Fruit fly (Drosophila melanogaster): ENCODE measurements around the gene EMC2A.

The EMC2A gene

DNA sequence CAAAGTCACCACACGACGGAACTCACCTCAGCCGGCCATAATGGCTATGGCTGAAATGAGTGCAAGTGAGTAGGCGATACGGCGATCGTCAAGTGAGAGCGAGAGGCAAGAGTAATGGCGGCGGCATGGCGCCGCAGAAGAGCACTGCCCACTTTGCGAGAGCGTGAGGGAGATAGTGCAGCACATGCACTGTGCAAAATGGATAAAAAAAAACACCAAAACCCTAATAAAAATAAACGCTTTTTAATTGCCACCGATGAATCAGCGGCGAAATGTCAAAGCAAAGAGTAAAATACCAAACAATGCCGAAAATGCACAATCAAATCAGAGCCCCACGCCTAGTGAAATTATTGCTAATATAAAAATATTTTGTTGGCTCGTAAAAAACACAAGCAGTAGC is 47.2 kb downstream of the EMC2A start (continued):
- TF ChIP-seq CG9797 (GFP tag; optimal IDR thresholded peaks at IDR 0.05) (no peak), CG3163 (GFP tag; optimal IDR thresholded peaks at IDR 0.05) (peak; percentile 4), kni (GFP tag; optimal IDR thresholded peaks at IDR 0.05) (peak; percentile 54), Fer3 (tag; optimal IDR thresholded peaks at IDR 0.05) (no peak), Bgb (GFP tag; IDR thresholded peaks at IDR 0.05; ENCODE audit: partially characterized antibody) (peak; percentile 47), CG34224 (GFP tag; IDR thresholded peaks at IDR 0.05; ENCODE audit: partially characterized antibody) (0 out of 3 replicates have a peak, but pooled peaks have one; percentile 13), nau (GFP tag; optimal IDR thresholded peaks at IDR 0.05) (no peak), CG5180 (GFP tag; optimal IDR thresholded peaks at IDR 0.05) (no peak), jumu (GFP tag; optimal IDR thresholded peaks at IDR 0.05) (peak; percentile 32), Blimp-1 (GFP tag; optimal IDR thresholded peaks at IDR 0.05) (no peak), Optix (GFP tag; IDR thresholded peaks at IDR 0.05) (0 out of 3 replicates have a peak, but pooled peaks have one; percentile 48), Trl (optimal IDR thresholded peaks at IDR 0.05) (peak in 1 of 2 experiments; percentile 5), Trl (GFP tag; optimal IDR thresholded peaks at IDR 0.05) (no peak), seq (GFP tag; IDR thresholded peaks at IDR 0.05) (peak; percentile 63; the same call in 1 of the 2 replicates), CG2889 (GFP tag; IDR thresholded peaks at IDR 0.05) (peak; percentile 48; the same call in 1 of the 3 replicates), gcm (GFP tag; optimal IDR thresholded peaks at IDR 0.05) (peak; percentile 23), bab2 (GFP tag; optimal IDR thresholded peaks at IDR 0.05) (no peak), CG31441 (GFP tag; IDR thresholded peaks at IDR 0.05) (no peak), jigr1 (GFP tag; IDR thresholded peaks at IDR 0.05) (no peak), nerfin-1 (tag; optimal IDR thresholded peaks at IDR 0.05) (no peak), sc (optimal IDR thresholded peaks at IDR 0.05) (no peak), sc (GFP tag; optimal IDR thresholded peaks at IDR 0.05) (no peak), oc (tag; optimal IDR thresholded peaks at IDR 0.05) (peak; percentile 34), CoRest (tag; optimal IDR thresholded peaks at IDR 0.05) (peak; percentile 74), CG3281 (GFP tag; optimal IDR thresholded peaks at IDR 0.05) (no peak), CG15696 (tag; optimal IDR thresholded peaks at IDR 0.05) (no peak), Antp (GFP tag; optimal IDR thresholded peaks at IDR 0.05) (peak; percentile 2), caup (GFP tag; optimal IDR thresholded peaks at IDR 0.05; ENCODE audit: severe bottlenecking) (no peak), E2f2 (GFP tag; IDR thresholded peaks at IDR 0.05) (no peak), CG11695 (GFP tag; IDR thresholded peaks at IDR 0.05) (0 out of 3 replicates have a peak, but pooled peaks have one; percentile 26), slp2 (GFP tag; optimal IDR thresholded peaks at IDR 0.05) (peak; percentile 8), az2 (GFP tag; optimal IDR thresholded peaks at IDR 0.05) (no peak), CG43689 (GFP tag; IDR thresholded peaks at IDR 0.05) (no peak), CG10959 (GFP tag; IDR thresholded peaks at IDR 0.05) (no peak), CG1024 (GFP tag; IDR thresholded peaks at IDR 0.05) (0 out of 2 replicates have a peak, but pooled peaks have one; percentile 16), Hmr (GFP tag; optimal IDR thresholded peaks at IDR 0.05) (no peak), Hand (GFP tag; optimal IDR thresholded peaks at IDR 0.05) (no peak), CG13123 (GFP tag; optimal IDR thresholded peaks at IDR 0.05) (no peak), Gsc (GFP tag; IDR thresholded peaks at IDR 0.05) (no peak), Ada2b (GFP tag; IDR thresholded peaks at IDR 0.05) (0 out of 2 replicates have a peak, but pooled peaks have one; percentile 30), cg (GFP tag; optimal IDR thresholded peaks at IDR 0.05) (peak; percentile 68), Deaf1 (tag; optimal IDR thresholded peaks at IDR 0.05) (peak; percentile 21), B-H1 (GFP tag; IDR thresholded peaks at IDR 0.05) (peak; percentile 32; the same call in 1 of the 3 replicates), CG30431 (GFP tag; optimal IDR thresholded peaks at IDR 0.05) (no peak), Six4 (GFP tag; optimal IDR thresholded peaks at IDR 0.05) (no peak), CG4424 (GFP tag; optimal IDR thresholded peaks at IDR 0.05) (peak; percentile 25), Asciz (GFP tag; optimal IDR thresholded peaks at IDR 0.05) (no peak), ara (GFP tag; IDR thresholded peaks at IDR 0.05) (peak; percentile 67; the same call in 1 of the 2 replicates), sens (GFP tag) (peak; percentile 85), Pdp1 (GFP tag; optimal IDR thresholded peaks at IDR 0.05) (peak in 1 of 2 experiments; percentile 16), sr (GFP tag; IDR thresholded peaks at IDR 0.05) (peak; percentile 73; the same call in 2 of the 3 replicates)
